Fruit fly (Drosophila melanogaster): ENCODE measurements around the gene Srg1.

Gene Srg1

DNA sequence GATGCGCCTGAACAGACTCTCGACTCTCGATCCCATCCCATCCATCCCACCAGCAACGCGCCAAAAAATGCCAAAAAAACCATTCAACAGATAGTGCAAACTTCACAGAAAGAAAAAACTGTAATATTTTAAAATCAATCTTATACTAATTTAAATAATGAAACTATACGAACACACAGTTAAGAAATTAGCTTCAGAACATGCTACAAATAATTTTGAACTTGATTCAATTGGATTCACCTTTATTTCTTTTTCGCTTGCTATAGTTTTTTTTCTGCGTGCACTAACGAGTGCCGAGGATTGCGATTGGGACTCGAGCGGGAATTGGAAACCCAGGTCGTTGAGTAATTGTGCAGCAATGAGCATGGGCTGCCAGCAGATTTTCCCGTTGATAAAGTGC, 43.5 kb upstream of the Srg1 start:
- TF ChIP-seq btn (GFP tag; optimal IDR thresholded peaks at IDR 0.05) (no peak), Drgx (GFP tag; IDR thresholded peaks at IDR 0.05) (peak; percentile 28; the same call in 1 of the 2 replicates)

DNA sequence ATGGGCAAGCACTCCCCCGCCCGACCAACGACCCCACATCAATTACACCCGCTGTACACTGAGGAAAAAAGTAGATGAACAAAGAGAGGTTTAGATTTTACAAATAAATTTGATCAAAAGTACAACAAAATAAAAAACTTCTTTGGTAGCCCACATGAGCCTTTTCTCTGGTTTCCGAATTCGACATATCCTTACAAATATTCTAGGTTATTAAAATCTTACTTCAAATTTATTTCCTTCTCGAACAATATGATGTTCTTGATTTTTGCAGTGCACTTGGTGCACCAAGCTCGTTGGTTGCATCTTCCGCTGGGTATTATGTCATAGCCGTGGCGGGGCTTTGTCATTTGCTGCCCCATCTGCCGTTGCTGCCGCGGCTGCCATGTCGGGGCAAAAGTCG, 42.1 kb upstream of the Srg1 start:
- TF ChIP-seq CG7372 (GFP tag; IDR thresholded peaks at IDR 0.05), result 0 out of 2 replicates have a peak, but pooled peaks have one; percentile 1
- peak; percentile 35 for TF ChIP-seq sens (GFP tag)
- TF ChIP-seq C15 (GFP tag; IDR thresholded peaks at IDR 0.05), result no peak
- peak; percentile 46; the same call in 1 of the 2 replicates for TF ChIP-seq Drgx (GFP tag; IDR thresholded peaks at IDR 0.05)

DNA sequence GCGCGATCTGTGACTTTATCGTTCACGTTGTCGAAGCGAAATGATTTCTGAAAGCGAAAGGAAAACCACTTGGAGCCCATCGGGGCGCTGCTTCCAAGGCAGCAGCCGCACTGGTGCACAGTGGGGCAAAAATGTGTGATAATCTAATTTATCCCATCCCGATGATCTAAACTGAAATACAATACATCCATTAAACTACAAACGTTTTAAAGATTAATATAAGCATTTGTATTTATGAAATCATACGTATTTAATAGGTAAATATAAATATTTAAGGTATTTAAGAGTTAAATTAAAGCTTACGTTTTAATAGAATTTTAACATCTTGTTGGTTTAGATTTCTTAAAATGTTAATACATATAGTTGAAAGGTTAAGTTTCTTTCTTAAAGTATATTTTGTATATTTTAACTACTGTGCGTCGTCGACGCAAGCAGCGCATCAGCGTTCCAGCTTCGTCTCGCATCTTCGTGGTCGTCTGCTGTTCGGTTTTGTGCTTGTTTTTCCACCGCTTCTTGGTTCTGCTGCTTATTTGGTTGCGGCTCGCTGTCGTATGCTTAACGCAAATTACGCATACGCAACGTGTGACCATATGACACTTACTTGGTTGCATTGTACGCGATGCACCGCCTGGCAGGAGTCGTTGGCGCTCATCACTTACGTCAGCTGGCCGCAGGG, 41.6 kb upstream of the Srg1 start, which contains the start of gene CG13643:
Gene CG13643, minus strand, starts transcription at position 46 of the 676 bp plus-strand sequence.
- TF ChIP-seq Hmr (GFP tag; optimal IDR thresholded peaks at IDR 0.05), result no peak
- TF ChIP-seq Kr (GFP tag; optimal IDR thresholded peaks at IDR 0.05), result no peak
- no peak for TF ChIP-seq CG4730 (GFP tag; IDR thresholded peaks at IDR 0.05)
- TF ChIP-seq CG15696 (tag; optimal IDR thresholded peaks at IDR 0.05), result no peak
- peak; percentile 5 for TF ChIP-seq NfI (GFP tag; optimal IDR thresholded peaks at IDR 0.05)
- TF ChIP-seq CG9727 (GFP tag; optimal IDR thresholded peaks at IDR 0.05), result peak; percentile 13
- no peak for TF ChIP-seq CG2712 (tag; optimal IDR thresholded peaks at IDR 0.05)
- TF ChIP-seq CG4617 (GFP tag; optimal IDR thresholded peaks at IDR 0.05; ENCODE audit: borderline replicate concordance), result no peak
- TF ChIP-seq CG4328 (GFP tag; optimal IDR thresholded peaks at IDR 0.05), result no peak
- 0 out of 2 replicates have a peak, but pooled peaks have one; percentile 35 for TF ChIP-seq CG14014 (GFP tag; IDR thresholded peaks at IDR 0.05)
- no peak for TF ChIP-seq CrebB (tag; optimal IDR thresholded peaks at IDR 0.05)
- no peak for TF ChIP-seq CG2199 (GFP tag; IDR thresholded peaks at IDR 0.05)
- TF ChIP-seq CG7357 (GFP tag; IDR thresholded peaks at IDR 0.05), result no peak
- TF ChIP-seq CG31441 (GFP tag; IDR thresholded peaks at IDR 0.05), result peak; percentile 55; the same call in 1 of the 2 replicates
- TF ChIP-seq ken (GFP tag; IDR thresholded peaks at IDR 0.05), result 0 out of 3 replicates have a peak, but pooled peaks have one; percentile 23
- no peak for TF ChIP-seq eyg (GFP tag; optimal IDR thresholded peaks at IDR 0.05)
- TF ChIP-seq Eip74EF (GFP tag; optimal IDR thresholded peaks at IDR 0.05), result no peak
- TF ChIP-seq nerfin-2 (GFP tag; IDR thresholded peaks at IDR 0.05; ENCODE audit: partially characterized antibody), result no peak
- no peak for TF ChIP-seq CG7786 (GFP tag; optimal IDR thresholded peaks at IDR 0.05)
- no peak for TF ChIP-seq prd (optimal IDR thresholded peaks at IDR 0.05)
- 0 out of 3 replicates have a peak, but pooled peaks have one; percentile 9 for TF ChIP-seq prd (GFP tag; IDR thresholded peaks at IDR 0.05)
- TF ChIP-seq fu2 (GFP tag; optimal IDR thresholded peaks at IDR 0.05), result no peak
- 0 out of 2 replicates have a peak, but pooled peaks have one; percentile 13 for TF ChIP-seq CG6689 (GFP tag; IDR thresholded peaks at IDR 0.05)
- TF ChIP-seq sim (GFP tag; IDR thresholded peaks at IDR 0.05), result no peak
- TF ChIP-seq CG17328 (GFP tag; IDR thresholded peaks at IDR 0.05), result no peak
- TF ChIP-seq CG10267 (tag; optimal IDR thresholded peaks at IDR 0.05), result peak; percentile 30
- TF ChIP-seq lab (GFP tag; optimal IDR thresholded peaks at IDR 0.05), result peak; percentile 52
- TF ChIP-seq CG7839 (tag; optimal IDR thresholded peaks at IDR 0.05), result peak; percentile 3
- no peak for TF ChIP-seq Hr78 (GFP tag; optimal IDR thresholded peaks at IDR 0.05)
- no peak for TF ChIP-seq Nf-YB (GFP tag; optimal IDR thresholded peaks at IDR 0.05)
- no peak for TF ChIP-seq grn (GFP tag; optimal IDR thresholded peaks at IDR 0.05)
- TF ChIP-seq gsb-n (tag; optimal IDR thresholded peaks at IDR 0.05), result no peak
- TF ChIP-seq Meics (GFP tag; optimal IDR thresholded peaks at IDR 0.05), result peak; percentile 53
- TF ChIP-seq aop (GFP tag; IDR thresholded peaks at IDR 0.05), result no peak
- TF ChIP-seq cad (GFP tag; optimal IDR thresholded peaks at IDR 0.05), result no peak
- peak; percentile 34; the same call in 1 of the 2 replicates for TF ChIP-seq Adf1 (GFP tag; IDR thresholded peaks at IDR 0.05)
- no peak for TF ChIP-seq disco-r (GFP tag; optimal IDR thresholded peaks at IDR 0.05)
- TF ChIP-seq Usf (GFP tag; optimal IDR thresholded peaks at IDR 0.05), result no peak
- TF ChIP-seq CG1832 (GFP tag; optimal IDR thresholded peaks at IDR 0.05), result no peak
- peak; percentile 67 for TF ChIP-seq CG15269 (tag; optimal IDR thresholded peaks at IDR 0.05)
- no peak for TF ChIP-seq Ets65A (GFP tag)

Data from whole organism, embryonic.